Worm (Caenorhabditis elegans): Measurements from ENCODE around the gene E02C12.9.

Gene E02C12.9

ce11 chrV:9375378-9375777, at the start of gene E02C12.9:
Gene E02C12.9 (minus strand): TSS chrV:9375478.
- TF ChIP-seq sdz-12 (GFP tag; optimal IDR thresholded peaks at IDR 0.05) (no peak), dmd-9 (GFP tag; IDR thresholded peaks at IDR 0.05) (no peak), F49E8.2 (tag; optimal IDR thresholded peaks at IDR 0.05; ENCODE audit: borderline replicate concordance) (no peak), F44E2.7 (GFP tag; IDR thresholded peaks at IDR 0.05) (no peak), T26A8.4 (GFP tag; IDR thresholded peaks at IDR 0.05) (no peak)

ce11 chrV:9424514-9424913, 49.2 kb upstream of the E02C12.9 start:
- TF ChIP-seq nhr-42 (GFP tag; IDR thresholded peaks at IDR 0.05) (no peak), zip-2 (tag; optimal IDR thresholded peaks at IDR 0.05) (no peak), unc-130 (GFP tag; optimal IDR thresholded peaks at IDR 0.05) (no peak), mes-2 (tag; optimal IDR thresholded peaks at IDR 0.05; ENCODE audit: poor library complexity, severe bottlenecking) (peak; percentile 54), ZK546.5 (tag; optimal IDR thresholded peaks at IDR 0.05) (no peak), unc-39 (tag; optimal IDR thresholded peaks at IDR 0.05) (no peak), egl-43 (GFP tag; IDR thresholded peaks at IDR 0.05) (no peak), lsy-2 (tag; optimal IDR thresholded peaks at IDR 0.05) (peak in 1 of 2 experiments; percentile 9), Y48G9A.11 (GFP tag; IDR thresholded peaks at IDR 0.05) (no peak), T20F7.1 (GFP tag; optimal IDR thresholded peaks at IDR 0.05) (no peak), rbr-2 (tag; optimal IDR thresholded peaks at IDR 0.05) (no peak), skn-1 (tag; optimal IDR thresholded peaks at IDR 0.05) (no peak), mep-1 (tag; optimal IDR thresholded peaks at IDR 0.05) (peak; percentile 37), nhr-76 (tag; optimal IDR thresholded peaks at IDR 0.05) (no peak), tag-97 (GFP tag; IDR thresholded peaks at IDR 0.05) (no peak), mdl-1 (tag; optimal IDR thresholded peaks at IDR 0.05) (peak; percentile 38 to 69), attf-4 (tag; optimal IDR thresholded peaks at IDR 0.05) (no peak), tra-1 (GFP tag; IDR thresholded peaks at IDR 0.05) (no peak), spr-3 (GFP tag; optimal IDR thresholded peaks at IDR 0.05) (no peak), ctbp-1 (GFP tag; IDR thresholded peaks at IDR 0.05) (no peak), sdz-12 (GFP tag; optimal IDR thresholded peaks at IDR 0.05) (no peak), zag-1 (tag; optimal IDR thresholded peaks at IDR 0.05) (no peak), duxl-1 (tag; optimal IDR thresholded peaks at IDR 0.05; ENCODE audit: poor library complexity) (no peak), zfp-3 (GFP tag; conservative IDR thresholded peaks at IDR 0.05) (no peak), hif-1 (tag; optimal IDR thresholded peaks at IDR 0.05) (peak in 1 of 2 experiments; percentile 26), F37D6.2 (tag; optimal IDR thresholded peaks at IDR 0.05) (no peak), daf-12 (tag; optimal IDR thresholded peaks at IDR 0.05) (no peak), daf-16 (GFP tag; optimal IDR thresholded peaks at IDR 0.05) (no peak), daf-16 (tag; optimal IDR thresholded peaks at IDR 0.05) (no peak), madf-5 (GFP tag; IDR thresholded peaks at IDR 0.05) (no peak), nhr-41 (GFP tag; IDR thresholded peaks at IDR 0.05) (no peak), lin-39 (tag; optimal IDR thresholded peaks at IDR 0.05) (no peak), set-16 (GFP tag; IDR thresholded peaks at IDR 0.05) (no peak), F26F4.8 (GFP tag; conservative IDR thresholded peaks at IDR 0.05) (no peak), nhr-11 (tag; optimal IDR thresholded peaks at IDR 0.05) (no peak), egl-27 (tag; optimal IDR thresholded peaks at IDR 0.05) (no peak), Y75B8A.6 (GFP tag; IDR thresholded peaks at IDR 0.05) (no peak), aly-2 (tag; optimal IDR thresholded peaks at IDR 0.05) (no peak), jun-1 (tag; optimal IDR thresholded peaks at IDR 0.05) (no peak), ZK337.2 (GFP tag; IDR thresholded peaks at IDR 0.05) (no peak), aha-1 (tag) (peak; percentile 97), nhr-102 (tag; optimal IDR thresholded peaks at IDR 0.05) (no peak), lin-15B (tag; optimal IDR thresholded peaks at IDR 0.05) (no peak), dmd-6 (GFP tag; IDR thresholded peaks at IDR 0.05) (no peak), mdt-29 (GFP tag; IDR thresholded peaks at IDR 0.05) (no peak), mxl-3 (GFP tag; optimal IDR thresholded peaks at IDR 0.05) (peak; percentile 81), nhr-48 (tag; optimal IDR thresholded peaks at IDR 0.05) (peak; percentile 46)

Data from whole organism, L4 larva.